Worm (Caenorhabditis elegans) whole organism, L4/young adult: ENCODE measurements around the gene F53F1.2.

ENCODE experiments used
- W03F9.2 ChIP-seq: fragments of 150-350 bp; optimal IDR thresholded peaks from 2 replicates; lab custom pipeline; 2014; ENCODE audit warnings: missing biosample characterization, missing genetic modification characterization
- dao-5 ChIP-seq: sonication (generic microtip); optimal IDR thresholded peaks from 2 replicates; lab custom pipeline; 2016; ENCODE audit warnings: missing genotype, missing genetic modification characterization, moderate library complexity, missing compliant biosample characterization

DNA sequence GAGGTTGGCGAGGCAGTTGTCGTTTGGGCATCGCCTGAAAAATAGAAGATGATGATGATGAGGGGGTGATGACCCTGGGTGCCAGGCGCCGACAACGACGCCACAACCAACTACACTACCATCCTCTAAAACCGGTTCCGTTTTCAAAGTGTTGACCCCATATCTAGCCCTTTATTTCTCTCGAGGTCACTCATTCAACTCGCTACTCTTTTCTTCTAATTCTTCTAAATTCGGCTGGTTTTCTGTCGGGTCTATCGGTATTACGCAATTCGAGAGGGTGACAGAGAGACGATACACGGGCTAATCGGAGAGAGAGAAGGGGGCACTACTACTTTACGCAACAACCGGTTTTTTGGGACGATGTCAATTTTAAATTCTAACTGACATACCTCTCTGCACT, 35.3 kb upstream of the F53F1.2 start:
- no peak for TF ChIP-seq dao-5 (tag; lab: Kevin White, UChicago)
- TF ChIP-seq W03F9.2 (tag; lab: Kevin White, UChicago) = no peak
